Worm (Caenorhabditis elegans) whole organism, midembryonic: ENCODE measurements around the gene F29B9.1.
"Not testable (repeated sequence)": the region's sequence is repeated elsewhere in the genome, so short reads cannot be mapped to it uniquely, and the experiment has no call there.

Source experiments
- T22C8.4 ChIP-seq: fragments of 200-800 bp; sonication (Bioruptor generic); IDR thresholded peaks from 2 replicates; pipeline ENCODE4 v1.3.6; 2022; ENCODE audit warnings: missing genetic modification characterization, missing compliant biosample characterization
- cog-1 ChIP-seq: sonication (generic microtip); optimal IDR thresholded peaks from 2 replicates; lab custom pipeline; 2016; ENCODE audit warnings: missing genetic modification characterization, missing compliant biosample characterization
- ztf-29 ChIP-seq: fragments of 200-800 bp; sonication (Bioruptor generic); IDR thresholded peaks from 2 replicates; pipeline ENCODE4 v1.3.6; 2022; ENCODE audit warnings: missing genetic modification reagents, missing genetic modification characterization, missing compliant biosample characterization

The F29B9.1 gene

ce11 chrIV:4715785-4716184 lies 50.6 kb downstream of the F29B9.1 start, which contains the start of gene miro-1:
Gene miro-1, minus strand, starts transcription at chrIV:4715807.
- TF ChIP-seq ztf-29 (GFP tag; lab: Robert Waterston, UW); cog-1 (tag; lab: Kevin White, UChicago); T22C8.4 (GFP tag; lab: Robert Waterston, UW): not testable (repeated sequence)
